Fruit fly (Drosophila melanogaster) whole organism: Measurements from ENCODE around the gene CG4511.

ENCODE experiments used
- EcR ChIP-seq, 2 experiments: fragments of >200 bp; optimal IDR thresholded peaks; 2 replicates each; lab custom pipeline; 2017; ENCODE audit warnings: missing biosample characterization in 2 of 2, missing genetic modification characterization in 2 of 2, missing genetic modification reagents in 2 of 2
- pan ChIP-seq: fragments of >200 bp; optimal IDR thresholded peaks from 2 replicates; lab custom pipeline; 2017
- psq ChIP-seq: fragments of >200 bp; optimal IDR thresholded peaks from 2 replicates; lab custom pipeline; 2017
- usp ChIP-seq: fragments of >200 bp; optimal IDR thresholded peaks from 2 replicates; lab custom pipeline; 2017; ENCODE audit warnings: missing biosample characterization, missing genetic modification characterization, mixed read lengths

dm6 chr3R:10879219-10879618 lies 24.9 kb downstream of the CG4511 start, which contains the start of gene CG14695:
- no peak for TF ChIP-seq usp
- TF ChIP-seq psq: no peak
- TF ChIP-seq pan (lab: Kevin White, UChicago): no peak
- no peak for TF ChIP-seq EcR (GFP tag; optimal IDR thresholded peaks at IDR 0.05; lab: Kevin White, UChicago)
